Worm (Caenorhabditis elegans) whole organism, mixed stage, embryonic: ENCODE results near the gene C34F11.8.

Experiments
- bed-3 ChIP-seq: fragments of 200-800 bp; sonication (Bioruptor generic); optimal IDR thresholded peaks from 3 replicates; lab custom pipeline; 2018; ENCODE audit warnings: mild to moderate bottlenecking, missing genetic modification characterization, moderate library complexity, missing compliant biosample characterization
- lin-13 ChIP-seq: fragments of 150-350 bp; optimal IDR thresholded peaks from 2 replicates; lab custom pipeline; 2014; ENCODE audit warnings: missing biosample characterization, missing genetic modification characterization
- sem-2 ChIP-seq: fragments of 200-800 bp; sonication (Bioruptor generic); optimal IDR thresholded peaks from 2 replicates; lab custom pipeline; 2018; ENCODE audit warnings: mild to moderate bottlenecking, missing genetic modification characterization, missing compliant biosample characterization

DNA sequence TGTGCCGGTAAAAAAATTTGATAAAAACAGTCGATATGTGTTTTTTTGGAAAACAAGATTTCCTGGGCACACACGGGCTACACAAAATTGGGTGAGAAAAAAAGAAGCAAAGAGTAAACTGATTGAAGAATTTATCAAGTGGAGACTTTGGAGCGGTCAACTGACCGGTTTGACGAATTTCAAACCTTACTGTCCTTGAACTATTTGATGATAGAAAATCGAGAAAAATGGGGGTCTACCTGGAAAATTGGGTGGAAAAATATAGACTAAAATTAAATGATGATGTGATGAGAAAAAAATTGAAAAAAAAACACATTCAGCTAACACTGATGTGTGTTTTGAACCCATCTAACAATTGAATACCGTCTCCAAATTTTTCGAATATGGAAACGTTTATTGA is at the start of gene C34F11.8:
- TF ChIP-seq bed-3 (GFP tag; lab: Kevin White, UChicago) (no peak), lin-13 (tag; lab: Kevin White, UChicago) (no peak), sem-2 (GFP tag; lab: Kevin White, UChicago) (no peak)
